Fruit fly (Drosophila melanogaster) whole organism, embryonic: ENCODE measurements around the gene Lcp65Aa.

Source experiments
- ATbp ChIP-seq: fragments of 200-800 bp; sonication (Bioruptor generic); optimal IDR thresholded peaks from 2 replicates; lab custom pipeline; 2017; ENCODE audit warnings: missing biosample characterization, mild to moderate bottlenecking, missing genetic modification characterization, missing genetic modification reagents
- Aef1 ChIP-seq: fragments of 200-800 bp; sonication (Bioruptor generic); IDR thresholded peaks from 3 replicates; pipeline ENCODE4 v1.3.6; 2022; ENCODE audit warnings: missing biosample characterization, missing genetic modification characterization
- Atf3 ChIP-seq: fragments of 200-800 bp; sonication (Bioruptor generic); optimal IDR thresholded peaks from 3 replicates; lab custom pipeline; 2016; ENCODE audit warnings: missing biosample characterization, missing genetic modification characterization
- CG10321 ChIP-seq: fragments of 200-800 bp; sonication (Bioruptor generic); IDR thresholded peaks from 2 replicates; pipeline ENCODE4 v1.3.6; 2022; ENCODE audit warnings: missing biosample characterization, missing genetic modification characterization
- CG10979 ChIP-seq: fragments of 200-800 bp; sonication (Bioruptor generic); optimal IDR thresholded peaks from 2 replicates; lab custom pipeline; 2018; ENCODE audit warnings: missing biosample characterization, mild to moderate bottlenecking, missing genetic modification characterization, moderate library complexity
- CG12299 ChIP-seq: fragments of 200-800 bp; sonication (Bioruptor generic); optimal IDR thresholded peaks from 2 replicates; lab custom pipeline; 2018; ENCODE audit warnings: missing biosample characterization, mild to moderate bottlenecking, missing genetic modification characterization
- CG14710 ChIP-seq: fragments of 200-800 bp; sonication (Bioruptor generic); optimal IDR thresholded peaks from 3 replicates; lab custom pipeline; 2019; ENCODE audit warnings: missing biosample characterization, mild to moderate bottlenecking, missing genetic modification characterization, moderate library complexity
- CG15514 ChIP-seq: fragments of 200-800 bp; sonication (Bioruptor generic); optimal IDR thresholded peaks from 3 replicates; lab custom pipeline; 2017; ENCODE audit warnings: missing biosample characterization, missing genetic modification characterization, mild to moderate bottlenecking, moderate library complexity, missing genetic modification reagents
- CG17361 ChIP-seq: fragments of 200-800 bp; sonication (Bioruptor generic); IDR thresholded peaks from 3 replicates; pipeline ENCODE4 v1.3.6; 2022; ENCODE audit warnings: missing biosample characterization, missing genetic modification characterization
- CG2875 ChIP-seq: fragments of 200-800 bp; sonication (Bioruptor generic); optimal IDR thresholded peaks from 2 replicates; lab custom pipeline; 2017; ENCODE audit warnings: missing biosample characterization, mild to moderate bottlenecking, missing genetic modification characterization, missing genetic modification reagents
- CG2889 ChIP-seq: fragments of 200-800 bp; sonication (Bioruptor generic); IDR thresholded peaks from 3 replicates; pipeline ENCODE4 v1.3.6; 2022; ENCODE audit warnings: missing biosample characterization, missing genetic modification characterization
- CG31365 ChIP-seq: fragments of 200-800 bp; sonication (Bioruptor generic); optimal IDR thresholded peaks from 2 replicates; lab custom pipeline; 2018; ENCODE audit warnings: missing biosample characterization, mild to moderate bottlenecking, missing genetic modification characterization
- CG3995 ChIP-seq: fragments of 200-800 bp; sonication (Bioruptor generic); optimal IDR thresholded peaks from 3 replicates; lab custom pipeline; 2016; ENCODE audit warnings: missing biosample characterization, missing genetic modification characterization
- CG7372 ChIP-seq: fragments of 200-800 bp; sonication (Bioruptor generic); IDR thresholded peaks from 2 replicates; pipeline ENCODE4 v1.3.6; 2022; ENCODE audit warnings: missing biosample characterization, missing genetic modification characterization
- CG7556 ChIP-seq: fragments of 200-800 bp; sonication (Bioruptor generic); optimal IDR thresholded peaks from 2 replicates; lab custom pipeline; 2017; ENCODE audit warnings: missing biosample characterization, mild to moderate bottlenecking, missing genetic modification characterization
- CG9215 ChIP-seq: fragments of 200-800 bp; sonication (Bioruptor generic); IDR thresholded peaks from 2 replicates; pipeline ENCODE4 v1.3.6; 2022; ENCODE audit warnings: missing biosample characterization, missing genetic modification characterization
- Max ChIP-seq: fragments of 200-800 bp; sonication (Bioruptor generic); optimal IDR thresholded peaks from 2 replicates; lab custom pipeline; 2016; ENCODE audit warnings: missing biosample characterization, mild to moderate bottlenecking, missing genetic modification characterization
- Meics ChIP-seq: fragments of 200-800 bp; sonication (Bioruptor generic); optimal IDR thresholded peaks from 2 replicates; lab custom pipeline; 2017; ENCODE audit warnings: missing biosample characterization, mild to moderate bottlenecking, missing genetic modification characterization
- Mrtf ChIP-seq: fragments of 200-800 bp; sonication (Bioruptor generic); IDR thresholded peaks from 3 replicates; pipeline ENCODE4 v1.3.6; 2022; ENCODE audit warnings: missing biosample characterization, missing genetic modification characterization
- Rfx ChIP-seq: fragments of 200-800 bp; sonication (Bioruptor generic); IDR thresholded peaks from 2 replicates; pipeline ENCODE4 v1.3.6; 2022; ENCODE audit warnings: missing biosample characterization, missing genetic modification characterization
- Sox100B ChIP-seq: fragments of 200-800 bp; sonication (Bioruptor generic); optimal IDR thresholded peaks from 3 replicates; lab custom pipeline; 2018; ENCODE audit warnings: missing biosample characterization, mild to moderate bottlenecking, missing genetic modification characterization
- Xrp1 ChIP-seq: fragments of 200-800 bp; sonication (Bioruptor generic); IDR thresholded peaks from 2 replicates; pipeline ENCODE4 v1.3.6; 2022; ENCODE audit warnings: missing biosample characterization, missing genetic modification characterization
- ap ChIP-seq: fragments of 200-800 bp; sonication (Bioruptor generic); IDR thresholded peaks from 2 replicates; pipeline ENCODE4 v1.3.6; 2022; ENCODE audit warnings: missing biosample characterization, missing genetic modification characterization
- cato ChIP-seq: fragments of 200-800 bp; sonication (Bioruptor generic); optimal IDR thresholded peaks from 2 replicates; lab custom pipeline; 2016; ENCODE audit warnings: missing biosample characterization, missing genetic modification characterization, borderline replicate concordance
- exex ChIP-seq: fragments of 200-800 bp; sonication (Bioruptor generic); optimal IDR thresholded peaks from 4 replicates; lab custom pipeline; 2018; ENCODE audit warnings: missing biosample characterization, mild to moderate bottlenecking, missing genetic modification characterization, moderate library complexity
- fd102C ChIP-seq: fragments of 200-800 bp; sonication (Bioruptor generic); optimal IDR thresholded peaks from 2 replicates; lab custom pipeline; 2018; ENCODE audit warnings: missing biosample characterization, mild to moderate bottlenecking, missing genetic modification characterization, moderate library complexity
- fu2 ChIP-seq: fragments of 200-800 bp; sonication (Bioruptor generic); optimal IDR thresholded peaks from 2 replicates; lab custom pipeline; 2016; ENCODE audit warnings: missing biosample characterization, missing genetic modification characterization
- gce ChIP-seq: fragments of 200-800 bp; sonication (Bioruptor generic); IDR thresholded peaks from 3 replicates; pipeline ENCODE4 v1.3.6; 2022; ENCODE audit warnings: missing biosample characterization, missing genetic modification characterization
- gt ChIP-seq: fragments of 200-800 bp; sonication (Bioruptor generic); IDR thresholded peaks from 2 replicates; pipeline ENCODE4 v1.3.6; 2022; ENCODE audit warnings: missing biosample characterization, missing genetic modification characterization
- ham ChIP-seq: fragments of 200-800 bp; sonication (Bioruptor generic); IDR thresholded peaks from 2 replicates; pipeline ENCODE4 v1.3.6; 2022; ENCODE audit warnings: missing biosample characterization, missing genetic modification characterization
- hbn ChIP-seq: fragments of 200-800 bp; sonication (Bioruptor generic); IDR thresholded peaks from 2 replicates; pipeline ENCODE4 v1.3.6; 2022; ENCODE audit warnings: missing biosample characterization, missing genetic modification characterization; ENCODE audit not compliant: partially characterized antibody
- jumu ChIP-seq: fragments of 200-800 bp; sonication (Bioruptor generic); optimal IDR thresholded peaks from 3 replicates; lab custom pipeline; 2016; ENCODE audit warnings: missing biosample characterization, missing genetic modification characterization
- knrl ChIP-seq: fragments of 200-800 bp; sonication (Bioruptor generic); IDR thresholded peaks from 3 replicates; pipeline ENCODE4 v1.3.6; 2022; ENCODE audit warnings: missing biosample characterization, missing genetic modification characterization; ENCODE audit not compliant: partially characterized antibody
- lola ChIP-seq, 3 experiments: fragments of >200 bp in 2 of 3; fragments of 200-800 bp in 1 of 3; sonication (Bioruptor generic) in 1 of 3; optimal IDR thresholded peaks; 2 replicates each; lab custom pipeline; 2017 to 2019; ENCODE audit warnings: missing biosample characterization in 3 of 3, missing genetic modification characterization in 3 of 3, mild to moderate bottlenecking in 1 of 3, moderate library complexity in 1 of 3
- nmo ChIP-seq: fragments of 200-800 bp; sonication (Bioruptor generic); optimal IDR thresholded peaks from 2 replicates; lab custom pipeline; 2018; ENCODE audit warnings: missing biosample characterization, mild to moderate bottlenecking, missing genetic modification characterization, moderate library complexity
- phol ChIP-seq: fragments of 200-800 bp; sonication (Bioruptor generic); optimal IDR thresholded peaks from 3 replicates; lab custom pipeline; 2018; ENCODE audit warnings: missing biosample characterization, mild to moderate bottlenecking, missing genetic modification characterization, moderate library complexity
- pnt ChIP-seq: fragments of 200-800 bp; sonication (Bioruptor generic); optimal IDR thresholded peaks from 3 replicates; lab custom pipeline; 2016; ENCODE audit warnings: missing biosample characterization, missing genetic modification characterization
- run ChIP-seq: fragments of 200-800 bp; sonication (Bioruptor generic); optimal IDR thresholded peaks from 3 replicates; lab custom pipeline; 2018; ENCODE audit warnings: missing biosample characterization, mild to moderate bottlenecking, missing genetic modification characterization
- sens ChIP-seq: fragments of 200-800 bp; sonication (Bioruptor generic); peaks from one replicate; lab custom pipeline; 2016; ENCODE audit warnings: missing biosample characterization, missing genetic modification characterization
- sqz ChIP-seq: fragments of 200-800 bp; sonication (Bioruptor generic); optimal IDR thresholded peaks from 3 replicates; lab custom pipeline; 2018; ENCODE audit warnings: missing biosample characterization, mild to moderate bottlenecking, missing genetic modification characterization
- tll ChIP-seq, 2 experiments: fragments of 200-800 bp in 1 of 2; fragments of >200 bp in 1 of 2; sonication (Bioruptor generic) in 1 of 2; optimal IDR thresholded peaks; 2 replicates each; lab custom pipeline; 2017 to 2019; ENCODE audit warnings: missing biosample characterization in 2 of 2, missing genetic modification characterization in 2 of 2, mild to moderate bottlenecking in 1 of 2, moderate library complexity in 1 of 2
- tup ChIP-seq: fragments of 200-800 bp; sonication (Bioruptor generic); optimal IDR thresholded peaks from 2 replicates; lab custom pipeline; 2016; ENCODE audit warnings: missing biosample characterization, mild to moderate bottlenecking, missing genetic modification characterization, moderate library complexity
- yki ChIP-seq: fragments of >200 bp; optimal IDR thresholded peaks from 3 replicates; lab custom pipeline; 2018

Gene Lcp65Aa

dm6 chr3L:6159863-6160262, 8.8 kb downstream of the Lcp65Aa start (continued):
- no peak for TF ChIP-seq CG7372 (GFP tag; lab: Robert Waterston, UW)
- no peak for TF ChIP-seq CG9215 (GFP tag; lab: Robert Waterston, UW)
- no peak for TF ChIP-seq CG10321 (GFP tag; lab: Robert Waterston, UW)
- no peak for TF ChIP-seq tll (GFP tag; optimal IDR thresholded peaks at IDR 0.05; lab: Kevin White, UChicago)
- peak; percentile 42 for TF ChIP-seq Sox100B (GFP tag; lab: Kevin White, UChicago)
- TF ChIP-seq CG7556 (GFP tag; lab: Kevin White, UChicago) = peak; percentile 43
- TF ChIP-seq ATbp = no peak
- no peak for TF ChIP-seq CG15514 (GFP tag; lab: Kevin White, UChicago)
- no peak for TF ChIP-seq gce (GFP tag; lab: Robert Waterston, UW)
- no peak for TF ChIP-seq CG2889 (GFP tag; lab: Robert Waterston, UW)
- no peak for TF ChIP-seq hbn (GFP tag; lab: Robert Waterston, UW)
- no peak for TF ChIP-seq Aef1 (GFP tag; lab: Robert Waterston, UW)
- peak; percentile 39 for TF ChIP-seq phol (tag; lab: Kevin White, UChicago)
- no peak for TF ChIP-seq ap
- no peak for TF ChIP-seq Atf3 (GFP tag; lab: Kevin White, UChicago)
- no peak for TF ChIP-seq CG3995 (GFP tag; lab: Kevin White, UChicago)
- no peak for TF ChIP-seq fd102C (GFP tag; lab: Kevin White, UChicago)
- no peak for TF ChIP-seq tup
- TF ChIP-seq CG12299 = no peak
- no peak for TF ChIP-seq exex
- TF ChIP-seq Rfx = no peak
- TF ChIP-seq CG31365 (tag; lab: Kevin White, UChicago) = no peak
- no peak for TF ChIP-seq Max
- peak; percentile 58 for TF ChIP-seq CG14710 (tag; lab: Kevin White, UChicago)
- TF ChIP-seq CG17361 (GFP tag; lab: Robert Waterston, UW) = peak; percentile 72; the same call in 2 of the 3 replicates
- no peak for TF ChIP-seq sqz (GFP tag; lab: Kevin White, UChicago)
- no peak for TF ChIP-seq gt (GFP tag; lab: Robert Waterston, UW)
- no peak for TF ChIP-seq Meics (GFP tag; lab: Kevin White, UChicago)
- TF ChIP-seq ham (GFP tag; lab: Robert Waterston, UW) = no peak
- no peak for TF ChIP-seq yki (lab: Kevin White, UChicago)
- TF ChIP-seq pnt = no peak
- peak; percentile 26; the same call in 1 of the 2 replicates for TF ChIP-seq Xrp1 (GFP tag; lab: Robert Waterston, UW)
- peak; percentile 31 for TF ChIP-seq nmo
- no peak for TF ChIP-seq Mrtf
- peak; percentile 68 for TF ChIP-seq CG10979
- peak in 1 of 3 experiments; percentile 62 for TF ChIP-seq lola (GFP tag; optimal IDR thresholded peaks at IDR 0.05; lab: Kevin White, UChicago)
- TF ChIP-seq jumu = no peak
- TF ChIP-seq cato (GFP tag; lab: Kevin White, UChicago) = no peak
- TF ChIP-seq run = no peak
- TF ChIP-seq CG2875 = no peak
- TF ChIP-seq fu2 (GFP tag; lab: Kevin White, UChicago) = no peak

dm6 chr3L:6160514-6160913, 9.4 kb downstream of the Lcp65Aa start, which contains the start of gene Cpr65Az:
Gene Cpr65Az, plus strand, starts transcription at chr3L:6160814.
- TF ChIP-seq knrl (GFP tag; lab: Robert Waterston, UW) = no peak
- TF ChIP-seq sens (GFP tag; lab: Kevin White, UChicago) = peak; percentile 14
